Fruit fly (Drosophila melanogaster): Measurements from ENCODE around the gene CtsK1.

CtsK1 gene

DNA sequence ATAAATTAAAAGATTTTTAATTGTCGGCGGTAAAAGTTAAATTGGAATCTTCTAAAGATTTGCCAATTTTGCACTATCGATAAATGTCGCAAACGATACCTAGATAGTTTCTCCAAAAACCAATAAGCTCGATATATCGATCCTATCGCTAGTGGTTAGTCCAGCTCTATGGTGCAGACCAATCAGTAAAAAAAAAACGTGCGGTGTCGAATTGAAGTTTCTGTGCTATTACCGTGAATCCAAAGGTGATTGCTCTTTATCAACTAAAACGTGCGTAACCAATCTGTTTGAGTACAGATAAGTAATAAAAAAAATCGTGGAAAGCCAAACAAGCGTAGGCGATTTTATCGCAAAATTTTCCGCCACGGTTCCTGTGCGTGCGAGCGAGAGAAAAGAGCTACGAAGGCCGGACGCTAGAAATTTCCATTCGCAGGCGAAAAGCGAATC, 42.9 kb downstream of the CtsK1 start, which contains the start of gene Hsp110 (continued):
- TF ChIP-seq CG12391 (tag; optimal IDR thresholded peaks at IDR 0.05) (peak; percentile 31), CG2116 (GFP tag; optimal IDR thresholded peaks at IDR 0.05) (peak; percentile 90), CG8924 (tag; optimal IDR thresholded peaks at IDR 0.05) (peak; percentile 22), Dip2 (GFP tag; IDR thresholded peaks at IDR 0.05) (no peak), Hr51 (GFP tag; optimal IDR thresholded peaks at IDR 0.05) (no peak), Mrtf (GFP tag; IDR thresholded peaks at IDR 0.05) (no peak), CG12659 (GFP tag; optimal IDR thresholded peaks at IDR 0.05) (peak; percentile 54), cas (GFP tag; IDR thresholded peaks at IDR 0.05) (no peak), CG9876 (GFP tag; optimal IDR thresholded peaks at IDR 0.05) (no peak), gfzf (GFP tag; optimal IDR thresholded peaks at IDR 0.05) (peak; percentile 27), CG11398 (GFP tag; optimal IDR thresholded peaks at IDR 0.05) (peak; percentile 25), CG1792 (GFP tag; optimal IDR thresholded peaks at IDR 0.05) (peak; percentile 25), Atf6 (GFP tag; IDR thresholded peaks at IDR 0.05) (peak; percentile 19; the same call in 1 of the 2 replicates), Myb (GFP tag; optimal IDR thresholded peaks at IDR 0.05) (peak; percentile 62), CG2199 (GFP tag; IDR thresholded peaks at IDR 0.05) (0 out of 3 replicates have a peak, but pooled peaks have one; percentile 51), CG11093 (GFP tag; IDR thresholded peaks at IDR 0.05) (no peak), fu2 (GFP tag; optimal IDR thresholded peaks at IDR 0.05) (no peak), ftz-f1 (GFP tag; optimal IDR thresholded peaks at IDR 0.05) (peak; percentile 46), CG11723 (GFP tag; optimal IDR thresholded peaks at IDR 0.05) (no peak), CG31441 (GFP tag; IDR thresholded peaks at IDR 0.05) (no peak), Scr (GFP tag; IDR thresholded peaks at IDR 0.05; ENCODE audit: partially characterized antibody) (peak; percentile 99), esg (GFP tag; conservative IDR thresholded peaks at IDR 0.05) (no peak), ranshi (GFP tag; IDR thresholded peaks at IDR 0.05) (no peak), CG2889 (GFP tag; IDR thresholded peaks at IDR 0.05) (no peak), CG32532 (GFP tag; IDR thresholded peaks at IDR 0.05) (peak; percentile 53), prd (optimal IDR thresholded peaks at IDR 0.05) (no peak), prd (GFP tag; IDR thresholded peaks at IDR 0.05) (no peak), cwo (GFP tag; optimal IDR thresholded peaks at IDR 0.05) (peak; percentile 93), CG4854 (GFP tag; optimal IDR thresholded peaks at IDR 0.05) (no peak), ci (GFP tag; IDR thresholded peaks at IDR 0.05) (peak; percentile 45; the same call in 2 of the 3 replicates), sens (GFP tag) (peak; percentile 81), CG15514 (GFP tag; optimal IDR thresholded peaks at IDR 0.05) (peak; percentile 76), Lpt (GFP tag; optimal IDR thresholded peaks at IDR 0.05) (no peak), CG3995 (GFP tag; optimal IDR thresholded peaks at IDR 0.05) (peak; percentile 3), Deaf1 (tag; optimal IDR thresholded peaks at IDR 0.05) (no peak), mld (GFP tag; IDR thresholded peaks at IDR 0.05; ENCODE audit: partially characterized antibody) (peak; percentile 99), CG17186 (GFP tag; optimal IDR thresholded peaks at IDR 0.05) (peak; percentile 57), CG7987 (GFP tag; optimal IDR thresholded peaks at IDR 0.05) (peak; percentile 47), hkb (optimal IDR thresholded peaks at IDR 0.05) (no peak), hkb (GFP tag; IDR thresholded peaks at IDR 0.05) (peak; percentile 19; the same call in 1 of the 2 replicates), tup (GFP tag; optimal IDR thresholded peaks at IDR 0.05) (no peak), ken (GFP tag; IDR thresholded peaks at IDR 0.05) (no peak), CG4730 (GFP tag; IDR thresholded peaks at IDR 0.05) (no peak), CG15696 (tag; optimal IDR thresholded peaks at IDR 0.05) (no peak), NFAT (GFP tag; IDR thresholded peaks at IDR 0.05) (peak; percentile 81), Dll (GFP tag; IDR thresholded peaks at IDR 0.05; ENCODE audit: partially characterized antibody) (peak; percentile 97), corto (GFP tag; optimal IDR thresholded peaks at IDR 0.05) (peak; percentile 23), CG17361 (GFP tag; IDR thresholded peaks at IDR 0.05) (peak; percentile 26; the same call in 1 of the 3 replicates), gcm (GFP tag; optimal IDR thresholded peaks at IDR 0.05) (no peak), wor (GFP tag; IDR thresholded peaks at IDR 0.05) (no peak), CG3407 (GFP tag; optimal IDR thresholded peaks at IDR 0.05) (no peak), CG6175 (GFP tag; IDR thresholded peaks at IDR 0.05) (no peak)

All from whole organism, embryonic.